Worm (Caenorhabditis elegans) whole organism, L4 larva: ENCODE data around the gene K11H3.8.

Experiments
- F26F4.8 ChIP-seq: fragments of 200-800 bp; sonication (Bioruptor generic); conservative IDR thresholded peaks from 2 replicates; pipeline ENCODE4 v1.3.6; 2022; ENCODE audit warnings: missing genetic modification characterization, missing compliant biosample characterization
- F44E2.7 ChIP-seq: fragments of 200-800 bp; sonication (Bioruptor generic); IDR thresholded peaks from 2 replicates; pipeline ENCODE4 v2.1.2; 2022; ENCODE audit warnings: missing genetic modification characterization, missing compliant biosample characterization
- F49E8.2 ChIP-seq: sonication (generic microtip); optimal IDR thresholded peaks from 2 replicates; lab custom pipeline; 2016; ENCODE audit warnings: missing compliant biosample characterization, mild to moderate bottlenecking, missing genetic modification characterization, borderline replicate concordance
- Y105C5A.15 ChIP-seq: fragments of 200-800 bp; sonication (Bioruptor generic); IDR thresholded peaks from 2 replicates; pipeline ENCODE4 v1.3.6; 2022; ENCODE audit warnings: missing genetic modification characterization, missing compliant biosample characterization
- Y48G9A.11 ChIP-seq: fragments of 200-800 bp; sonication (Bioruptor generic); IDR thresholded peaks from 2 replicates; pipeline ENCODE4 v1.3.6; 2022; ENCODE audit warnings: missing genetic modification reagents, missing genetic modification characterization, missing compliant biosample characterization
- Y5F2A.4 ChIP-seq: fragments of 200-800 bp; sonication (Bioruptor generic); optimal IDR thresholded peaks from 2 replicates; lab custom pipeline; 2018; ENCODE audit warnings: mild to moderate bottlenecking, missing genetic modification characterization, missing compliant biosample characterization
- Y75B8A.6 ChIP-seq: fragments of 200-800 bp; sonication (Bioruptor generic); IDR thresholded peaks from 2 replicates; pipeline ENCODE4 v1.3.6; 2022; ENCODE audit warnings: missing genetic modification reagents, missing genetic modification characterization, missing compliant biosample characterization
- ZK337.2 ChIP-seq: fragments of 200-800 bp; sonication (Bioruptor generic); IDR thresholded peaks from 2 replicates; pipeline ENCODE4 v1.3.6; 2022; ENCODE audit warnings: missing genetic modification reagents, missing genetic modification characterization, missing compliant biosample characterization
- aly-2 ChIP-seq: sonication (generic microtip); optimal IDR thresholded peaks from 2 replicates; lab custom pipeline; 2018; ENCODE audit warnings: missing biosample characterization, missing genetic modification characterization
- arid-1 ChIP-seq: fragments of 200-800 bp; sonication (Bioruptor generic); conservative IDR thresholded peaks from 2 replicates; pipeline ENCODE4 v1.3.6; 2022; ENCODE audit warnings: missing genetic modification reagents, missing genetic modification characterization, missing compliant biosample characterization
- ceh-32 ChIP-seq: sonication (generic microtip); optimal IDR thresholded peaks from 2 replicates; lab custom pipeline; 2016; ENCODE audit warnings: mild to moderate bottlenecking, missing genetic modification characterization, missing compliant biosample characterization; ENCODE audit not compliant: poor library complexity
- ceh-44 ChIP-seq: fragments of 200-800 bp; sonication (Bioruptor generic); IDR thresholded peaks from 2 replicates; pipeline ENCODE4 v1.3.6; 2022; ENCODE audit warnings: missing genetic modification reagents, missing genetic modification characterization, missing compliant biosample characterization
- ceh-62 ChIP-seq: sonication (generic microtip); optimal IDR thresholded peaks from 2 replicates; lab custom pipeline; 2017; ENCODE audit warnings: missing biosample characterization, missing genetic modification characterization
- cey-2 ChIP-seq: sonication (generic microtip); optimal IDR thresholded peaks from 3 replicates; lab custom pipeline; 2017; ENCODE audit warnings: missing genetic modification characterization, mild to moderate bottlenecking, missing compliant biosample characterization, antibody characterized with exemption, borderline replicate concordance; ENCODE audit not compliant: insufficient read depth
- daf-8 ChIP-seq: fragments of 200-800 bp; sonication (Bioruptor generic); IDR thresholded peaks from 2 replicates; pipeline ENCODE4 v1.3.6; 2022; ENCODE audit warnings: missing genetic modification characterization, missing compliant biosample characterization
- dmd-6 ChIP-seq: fragments of 200-800 bp; sonication (Bioruptor generic); IDR thresholded peaks from 2 replicates; pipeline ENCODE4 v1.3.6; 2022; ENCODE audit warnings: missing genetic modification reagents, missing genetic modification characterization, missing compliant biosample characterization
- duxl-1 ChIP-seq: sonication (generic microtip); optimal IDR thresholded peaks from 2 replicates; lab custom pipeline; 2016; ENCODE audit warnings: mild to moderate bottlenecking, missing genetic modification characterization, moderate library complexity, missing compliant biosample characterization; ENCODE audit not compliant: poor library complexity
- egl-27 ChIP-seq: sonication (generic microtip); optimal IDR thresholded peaks from 3 replicates; lab custom pipeline; 2017; ENCODE audit warnings: missing biosample characterization, missing genetic modification reagents, missing genetic modification characterization
- egl-43 ChIP-seq: fragments of 200-800 bp; sonication (Bioruptor generic); IDR thresholded peaks from 2 replicates; pipeline ENCODE4 v1.3.6; 2022; ENCODE audit warnings: missing genetic modification reagents, missing genetic modification characterization, missing compliant biosample characterization
- fkh-10 ChIP-seq: fragments of 150-350 bp; optimal IDR thresholded peaks from 2 replicates; lab custom pipeline; 2014; ENCODE audit warnings: missing biosample characterization, missing genetic modification reagents, missing genetic modification characterization
- gei-8 ChIP-seq: fragments of 200-800 bp; sonication (Bioruptor generic); optimal IDR thresholded peaks from 2 replicates; lab custom pipeline; 2018; ENCODE audit warnings: mild to moderate bottlenecking, missing genetic modification characterization, missing compliant biosample characterization
- hlh-11 ChIP-seq: fragments of 200-800 bp; sonication (Bioruptor generic); optimal IDR thresholded peaks from 2 replicates; lab custom pipeline; 2018; ENCODE audit warnings: mild to moderate bottlenecking, missing genetic modification characterization, missing compliant biosample characterization
- hlh-30 ChIP-seq: sonication (generic microtip); optimal IDR thresholded peaks from 2 replicates; lab custom pipeline; 2017; ENCODE audit warnings: antibody characterized with exemption, mild to moderate bottlenecking, missing genetic modification characterization, missing compliant biosample characterization; ENCODE audit not compliant: insufficient read depth
- hmg-1.1 ChIP-seq: fragments of 200-800 bp; sonication (Bioruptor generic); IDR thresholded peaks from 2 replicates; pipeline ENCODE4 v1.3.6; 2022; ENCODE audit warnings: missing genetic modification reagents, missing genetic modification characterization, missing compliant biosample characterization
- lim-7 ChIP-seq: fragments of 200-800 bp; sonication (Bioruptor generic); IDR thresholded peaks from 2 replicates; pipeline ENCODE4 v1.3.6; 2022; ENCODE audit warnings: missing genetic modification characterization, missing compliant biosample characterization
- lin-1 ChIP-seq: fragments of 200-800 bp; sonication (Bioruptor generic); IDR thresholded peaks from 2 replicates; pipeline ENCODE4 v1.3.6; 2022; ENCODE audit warnings: missing genetic modification reagents, missing genetic modification characterization, missing compliant biosample characterization
- lin-29 ChIP-seq: fragments of 200-800 bp; sonication (Bioruptor generic); IDR thresholded peaks from 2 replicates; pipeline ENCODE4 v1.3.6; 2022; ENCODE audit warnings: missing genetic modification reagents, missing genetic modification characterization, missing compliant biosample characterization
- lin-38 ChIP-seq: fragments of 200-800 bp; sonication (Bioruptor generic); IDR thresholded peaks from 2 replicates; pipeline ENCODE4 v1.3.6; 2022; ENCODE audit warnings: missing genetic modification reagents, missing genetic modification characterization, missing compliant biosample characterization
- madf-9 ChIP-seq: fragments of 200-800 bp; sonication (Bioruptor generic); conservative IDR thresholded peaks from 2 replicates; pipeline ENCODE4 v1.3.6; 2022; ENCODE audit warnings: missing genetic modification reagents, missing genetic modification characterization, missing compliant biosample characterization
- mdl-1 ChIP-seq, 2 experiments: fragments of 150-350 bp in 1 of 2; sonication (generic microtip) in 1 of 2; optimal IDR thresholded peaks; 2 replicates each; lab custom pipeline; 2014 to 2017; ENCODE audit warnings: missing biosample characterization in 2 of 2, missing genetic modification characterization in 2 of 2
- mdt-29 ChIP-seq: fragments of 200-800 bp; sonication (Bioruptor generic); IDR thresholded peaks from 2 replicates; pipeline ENCODE4 v1.3.6; 2022; ENCODE audit warnings: missing genetic modification reagents, missing genetic modification characterization, missing compliant biosample characterization
- mep-1 ChIP-seq: fragments of 150-350 bp; sonication (generic microtip); optimal IDR thresholded peaks from 3 replicates; lab custom pipeline; 2014; ENCODE audit warnings: missing biosample characterization, missing genetic modification characterization
- mes-2 ChIP-seq: sonication (generic microtip); optimal IDR thresholded peaks from 2 replicates; lab custom pipeline; 2016; ENCODE audit warnings: missing genotype, mild to moderate bottlenecking, missing genetic modification characterization, missing compliant biosample characterization; ENCODE audit not compliant: poor library complexity, severe bottlenecking
- mxl-2 ChIP-seq: fragments of 200-800 bp; sonication (Bioruptor generic); conservative IDR thresholded peaks from 2 replicates; pipeline ENCODE4 v1.3.6; 2022; ENCODE audit warnings: missing genetic modification reagents, missing genetic modification characterization, missing compliant biosample characterization
- mxl-3 ChIP-seq: fragments of 200-800 bp; sonication (Bioruptor generic); optimal IDR thresholded peaks from 2 replicates; lab custom pipeline; 2018; ENCODE audit warnings: mild to moderate bottlenecking, missing genetic modification characterization, missing compliant biosample characterization
- nhr-10 ChIP-seq: fragments of 150-350 bp; optimal IDR thresholded peaks from 2 replicates; lab custom pipeline; 2014; ENCODE audit warnings: missing biosample characterization, missing genetic modification characterization
- nhr-11 ChIP-seq: fragments of 150-350 bp; optimal IDR thresholded peaks from 2 replicates; lab custom pipeline; 2014; ENCODE audit warnings: missing biosample characterization, missing genetic modification characterization
- nhr-111 ChIP-seq: fragments of 200-800 bp; sonication (Bioruptor generic); optimal IDR thresholded peaks from 2 replicates; lab custom pipeline; 2018; ENCODE audit warnings: mild to moderate bottlenecking, missing genetic modification characterization, missing compliant biosample characterization
- nhr-77 ChIP-seq: fragments of 150-350 bp; optimal IDR thresholded peaks from 2 replicates; lab custom pipeline; 2014; ENCODE audit warnings: missing biosample characterization, missing genetic modification characterization
- rbr-2 ChIP-seq: sonication (generic microtip); optimal IDR thresholded peaks from 2 replicates; lab custom pipeline; 2016; ENCODE audit warnings: missing genotype, missing genetic modification characterization, missing compliant biosample characterization
- saeg-2 ChIP-seq: fragments of 200-800 bp; sonication (Bioruptor generic); IDR thresholded peaks from 2 replicates; pipeline ENCODE4 v1.3.6; 2022; ENCODE audit warnings: missing genetic modification reagents, missing genetic modification characterization, missing compliant biosample characterization
- set-16 ChIP-seq: fragments of 200-800 bp; sonication (Bioruptor generic); IDR thresholded peaks from 2 replicates; pipeline ENCODE4 v1.3.6; 2022; ENCODE audit warnings: missing genetic modification reagents, missing genetic modification characterization, missing compliant biosample characterization
- snpc-4 ChIP-seq: fragments of 150-350 bp; optimal IDR thresholded peaks from 2 replicates; lab custom pipeline; 2014; ENCODE audit warnings: missing biosample characterization, missing genetic modification characterization
- tra-1 ChIP-seq: fragments of 200-800 bp; sonication (Bioruptor generic); IDR thresholded peaks from 2 replicates; pipeline ENCODE4 v1.3.6; 2022; ENCODE audit warnings: missing genetic modification reagents, missing genetic modification characterization, missing compliant biosample characterization
- unc-39 ChIP-seq: sonication (generic microtip); optimal IDR thresholded peaks from 2 replicates; lab custom pipeline; 2017; ENCODE audit warnings: missing biosample characterization, missing genetic modification characterization
- vab-7 ChIP-seq: fragments of 200-800 bp; sonication (Bioruptor generic); IDR thresholded peaks from 2 replicates; pipeline ENCODE4 v1.3.6; 2022; ENCODE audit warnings: missing genetic modification reagents, missing genetic modification characterization, missing compliant biosample characterization
- zfp-2 ChIP-seq: sonication (generic microtip); optimal IDR thresholded peaks from 2 replicates; lab custom pipeline; 2016; ENCODE audit warnings: mild to moderate bottlenecking, missing genetic modification characterization, missing compliant biosample characterization
- zip-2 ChIP-seq: fragments of 150-350 bp; optimal IDR thresholded peaks from 2 replicates; lab custom pipeline; 2014; ENCODE audit warnings: missing biosample characterization, missing genetic modification characterization
- ztf-11 ChIP-seq: fragments of 150-350 bp; optimal IDR thresholded peaks from 2 replicates; lab custom pipeline; 2014; ENCODE audit warnings: missing biosample characterization, missing genetic modification characterization
- ztf-7 ChIP-seq: fragments of 150-350 bp; optimal IDR thresholded peaks from 2 replicates; lab custom pipeline; 2014; ENCODE audit warnings: missing biosample characterization, missing genetic modification characterization

Gene K11H3.8

ce11 chrIII:9825073-9825828, 9.7 kb upstream of the K11H3.8 start, which contains the start of gene ZK632.9 (continued):
- TF ChIP-seq lin-29: no peak
- TF ChIP-seq ZK337.2 (GFP tag; lab: Robert Waterston, UW): no peak
- TF ChIP-seq aly-2 (tag; lab: Kevin White, UChicago): no peak
- TF ChIP-seq Y75B8A.6 (GFP tag; lab: Robert Waterston, UW): peak; percentile 70; the same call in 1 of the 2 replicates
- TF ChIP-seq Y105C5A.15 (GFP tag; lab: Robert Waterston, UW): 0 out of 2 replicates have a peak, but pooled peaks have one; percentile 25
- no peak for TF ChIP-seq vab-7
- TF ChIP-seq saeg-2 (GFP tag; lab: Robert Waterston, UW): no peak
- no peak for TF ChIP-seq hmg-1.1 (GFP tag; lab: Robert Waterston, UW)
- no peak for TF ChIP-seq cey-2
- TF ChIP-seq mdt-29 (GFP tag; lab: Robert Waterston, UW): no peak
- no peak for TF ChIP-seq nhr-11 (tag; lab: Kevin White, UChicago)
- no peak for TF ChIP-seq mxl-3 (GFP tag; lab: Kevin White, UChicago)
- TF ChIP-seq madf-9 (GFP tag; lab: Robert Waterston, UW): no peak
- no peak for TF ChIP-seq mdl-1 (tag; optimal IDR thresholded peaks at IDR 0.05; lab: Kevin White, UChicago)
- TF ChIP-seq egl-43 (GFP tag; lab: Robert Waterston, UW): peak; percentile 54
- TF ChIP-seq zip-2 (tag; lab: Kevin White, UChicago): no peak
- peak; percentile 48 for TF ChIP-seq dmd-6 (GFP tag; lab: Robert Waterston, UW)
- TF ChIP-seq Y5F2A.4: no peak
- no peak for TF ChIP-seq duxl-1 (tag; lab: Kevin White, UChicago)
- no peak for TF ChIP-seq mxl-2 (GFP tag; lab: Robert Waterston, UW)
- TF ChIP-seq F44E2.7 (GFP tag; lab: Robert Waterston, UW): no peak
- no peak for TF ChIP-seq tra-1
- no peak for TF ChIP-seq snpc-4 (tag; lab: Kevin White, UChicago)
- no peak for TF ChIP-seq hlh-30 (tag; lab: Kevin White, UChicago)
- TF ChIP-seq rbr-2 (tag; lab: Kevin White, UChicago): no peak
- TF ChIP-seq nhr-77 (tag; lab: Kevin White, UChicago): no peak
- TF ChIP-seq ceh-44: no peak
- TF ChIP-seq Y48G9A.11 (GFP tag; lab: Robert Waterston, UW): no peak
- no peak for TF ChIP-seq egl-27 (tag; lab: Kevin White, UChicago)
- no peak for TF ChIP-seq lim-7 (GFP tag; lab: Robert Waterston, UW)
- TF ChIP-seq gei-8 (GFP tag; lab: Kevin White, UChicago): no peak
- TF ChIP-seq zfp-2: no peak
- TF ChIP-seq ceh-32 (tag; lab: Kevin White, UChicago): no peak
- no peak for TF ChIP-seq nhr-10 (tag; lab: Kevin White, UChicago)
- no peak for TF ChIP-seq nhr-111
- no peak for TF ChIP-seq mep-1 (tag; lab: Kevin White, UChicago)
- 0 out of 2 replicates have a peak, but pooled peaks have one; percentile 16 for TF ChIP-seq set-16 (GFP tag; lab: Robert Waterston, UW)
- no peak for TF ChIP-seq daf-8 (GFP tag; lab: Robert Waterston, UW)
- TF ChIP-seq unc-39 (tag; lab: Kevin White, UChicago): no peak
- TF ChIP-seq ztf-7 (tag; lab: Kevin White, UChicago): no peak
- no peak for TF ChIP-seq lin-38
- no peak for TF ChIP-seq fkh-10 (GFP tag; lab: Kevin White, UChicago)
- no peak for TF ChIP-seq F49E8.2 (tag; lab: Kevin White, UChicago)
- TF ChIP-seq arid-1 (GFP tag; lab: Robert Waterston, UW): no peak
- TF ChIP-seq hlh-11: peak; percentile 41
- TF ChIP-seq mes-2 (tag; lab: Kevin White, UChicago): peak; percentile 33
- TF ChIP-seq lin-1: no peak
- no peak for TF ChIP-seq F26F4.8 (GFP tag; lab: Robert Waterston, UW)
- no peak for TF ChIP-seq ceh-62 (tag; lab: Kevin White, UChicago)
- no peak for TF ChIP-seq ztf-11 (tag; lab: Kevin White, UChicago)
